Worm (Caenorhabditis elegans) whole organism, L2 larva: ENCODE results near the gene C55A6.6.

Experiments
- ZK546.5 ChIP-seq: sonication (generic microtip); optimal IDR thresholded peaks from 2 replicates; lab custom pipeline; 2017; ENCODE audit warnings: missing biosample characterization, missing genetic modification characterization
- crh-2 ChIP-seq: sonication (generic microtip); optimal IDR thresholded peaks from 2 replicates; lab custom pipeline; 2017; ENCODE audit warnings: missing biosample characterization, missing genetic modification characterization
- dmd-4 ChIP-seq: sonication (generic microtip); optimal IDR thresholded peaks from 2 replicates; lab custom pipeline; 2017; ENCODE audit warnings: missing biosample characterization, missing genetic modification characterization
- lsy-2 ChIP-seq, 2 experiments: fragments of 150-350 bp in 1 of 2; sonication (generic microtip) in 1 of 2; optimal IDR thresholded peaks; 2 replicates each; lab custom pipeline; 2014 to 2017; ENCODE audit warnings: missing biosample characterization in 2 of 2, missing genetic modification characterization in 2 of 2
- mbf-1 ChIP-seq: sonication (generic microtip); optimal IDR thresholded peaks from 2 replicates; lab custom pipeline; 2017; ENCODE audit warnings: missing biosample characterization, missing genetic modification characterization
- nhr-237 ChIP-seq: fragments of 150-350 bp; optimal IDR thresholded peaks from 2 replicates; lab custom pipeline; 2014; ENCODE audit warnings: missing biosample characterization, missing genetic modification characterization
- skn-1 ChIP-seq: sonication (generic microtip); optimal IDR thresholded peaks from 2 replicates; lab custom pipeline; 2017; ENCODE audit warnings: missing biosample characterization, missing genetic modification characterization
- snpc-4 ChIP-seq: fragments of 150-350 bp; optimal IDR thresholded peaks from 2 replicates; lab custom pipeline; 2014; ENCODE audit warnings: missing biosample characterization, missing genetic modification characterization
- unc-62 ChIP-seq: fragments of 150-350 bp; optimal IDR thresholded peaks from 2 replicates; lab custom pipeline; 2014; ENCODE audit warnings: missing biosample characterization, missing genetic modification reagents, missing genetic modification characterization

ce11 chrV:11531100-11531499 lies 16.6 kb upstream of the C55A6.6 start:
- TF ChIP-seq snpc-4 = peak; percentile 16
- TF ChIP-seq unc-62 (GFP tag; lab: Kevin White, UChicago) = no peak
- no peak for TF ChIP-seq dmd-4 (tag; lab: Kevin White, UChicago)
- peak in 1 of 2 experiments; percentile 45 for TF ChIP-seq lsy-2 (tag; optimal IDR thresholded peaks at IDR 0.05; lab: Kevin White, UChicago)
- TF ChIP-seq mbf-1 (tag; lab: Kevin White, UChicago) = no peak
- peak; percentile 53 for TF ChIP-seq crh-2
- TF ChIP-seq nhr-237 (tag; lab: Kevin White, UChicago) = no peak
- TF ChIP-seq skn-1 (tag; lab: Kevin White, UChicago) = no peak
- TF ChIP-seq ZK546.5 (tag; lab: Kevin White, UChicago) = no peak
